Worm (Caenorhabditis elegans): ENCODE data around the gene C08F11.13.

DNA sequence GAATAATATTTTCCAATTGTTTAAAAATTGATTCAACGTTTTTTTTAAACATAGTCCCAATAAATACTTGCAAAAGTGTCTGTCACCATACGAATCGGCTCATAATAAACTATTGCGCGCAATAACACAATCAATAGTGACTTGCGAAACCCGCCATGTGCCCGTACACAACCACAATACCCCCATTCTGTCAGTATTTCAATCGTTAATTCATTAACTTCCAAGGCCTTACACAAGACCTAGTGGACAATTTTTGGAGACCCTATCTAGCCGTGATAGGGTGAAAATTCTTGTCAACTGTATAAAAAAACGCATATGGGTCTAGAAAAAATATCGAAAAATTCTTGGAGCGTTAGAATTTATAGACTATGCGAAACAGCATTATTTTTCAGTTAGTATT lies 9.0 kb downstream of the C08F11.13 start:
- TF ChIP-seq elt-2 (tag; optimal IDR thresholded peaks at IDR 0.05) (no peak), unc-55 (GFP tag; optimal IDR thresholded peaks at IDR 0.05) (no peak), sox-4 (tag; optimal IDR thresholded peaks at IDR 0.05) (no peak), pqm-1 (tag; optimal IDR thresholded peaks at IDR 0.05) (no peak), fkh-10 (GFP tag; optimal IDR thresholded peaks at IDR 0.05) (no peak), hlh-6 (tag; optimal IDR thresholded peaks at IDR 0.05) (no peak), ref-2 (tag; optimal IDR thresholded peaks at IDR 0.05) (no peak), hlh-15 (tag; optimal IDR thresholded peaks at IDR 0.05) (no peak), ceh-24 (tag; optimal IDR thresholded peaks at IDR 0.05) (no peak), F13H6.1 (tag; optimal IDR thresholded peaks at IDR 0.05) (no peak)
